Fruit fly (Drosophila melanogaster): ENCODE results near the gene MED14.

- TF ChIP-seq Sin3A (optimal IDR thresholded peaks at IDR 0.05) (no peak), insv (optimal IDR thresholded peaks at IDR 0.05) (no peak), h (optimal IDR thresholded peaks at IDR 0.05) (no peak), Myc (optimal IDR thresholded peaks at IDR 0.05) (no peak), psq (optimal IDR thresholded peaks at IDR 0.05) (no peak), ttk (optimal IDR thresholded peaks at IDR 0.05) (no peak)
These were observed 43.4 kb downstream of the MED14 start for dm6 chr3L:636434-636833.
